Fruit fly (Drosophila melanogaster): ENCODE measurements around the gene CG12012.

Gene CG12012

dm6 chr3L:3386730-3387129, 10.2 kb downstream of the CG12012 start:
- TF ChIP-seq cic (GFP tag; optimal IDR thresholded peaks at IDR 0.05) (no peak), CG7045 (GFP tag; optimal IDR thresholded peaks at IDR 0.05) (no peak), CG12768 (GFP tag; optimal IDR thresholded peaks at IDR 0.05) (no peak), CG11617 (GFP tag; optimal IDR thresholded peaks at IDR 0.05) (no peak), CG7101 (tag; optimal IDR thresholded peaks at IDR 0.05) (no peak), bab1 (GFP tag; optimal IDR thresholded peaks at IDR 0.05) (no peak), Crg-1 (GFP tag; optimal IDR thresholded peaks at IDR 0.05) (no peak), pad (GFP tag; optimal IDR thresholded peaks at IDR 0.05) (no peak), kay (GFP tag; ENCODE audit: borderline replicate concordance) (no peak), Mnt (GFP tag; optimal IDR thresholded peaks at IDR 0.05) (no peak), tj (GFP tag; optimal IDR thresholded peaks at IDR 0.05) (no peak), CG33017 (tag; optimal IDR thresholded peaks at IDR 0.05) (no peak)

- TF ChIP-seq kay (GFP tag; ENCODE audit: borderline replicate concordance) = no peak
- no peak for TF ChIP-seq CG7045 (GFP tag; optimal IDR thresholded peaks at IDR 0.05)
- TF ChIP-seq Mnt (GFP tag; optimal IDR thresholded peaks at IDR 0.05) = no peak
- TF ChIP-seq CG14711 (tag; optimal IDR thresholded peaks at IDR 0.05) = no peak
- TF ChIP-seq bab1 (GFP tag; optimal IDR thresholded peaks at IDR 0.05) = no peak
- no peak for TF ChIP-seq pad (GFP tag; optimal IDR thresholded peaks at IDR 0.05)
- TF ChIP-seq cnc (optimal IDR thresholded peaks at IDR 0.05) = no peak
- no peak for TF ChIP-seq ovo (GFP tag; optimal IDR thresholded peaks at IDR 0.05)
- TF ChIP-seq Crg-1 (GFP tag; optimal IDR thresholded peaks at IDR 0.05) = no peak
- TF ChIP-seq CG1620 (GFP tag; optimal IDR thresholded peaks at IDR 0.05) = no peak
- no peak for TF ChIP-seq CG33017 (tag; optimal IDR thresholded peaks at IDR 0.05)
- TF ChIP-seq tj (GFP tag; optimal IDR thresholded peaks at IDR 0.05) = no peak
- TF ChIP-seq Hr96 (GFP tag; optimal IDR thresholded peaks at IDR 0.05) = no peak
Measured at dm6 chr3L:3387619-3388018, 11.1 kb downstream of the CG12012 start.

dm6 chr3L:3388708-3389665, 12.4 kb downstream of the CG12012 start:
- TF ChIP-seq ovo (GFP tag; optimal IDR thresholded peaks at IDR 0.05) = no peak
- no peak for TF ChIP-seq toe (GFP tag; optimal IDR thresholded peaks at IDR 0.05)
- no peak for TF ChIP-seq cnc (optimal IDR thresholded peaks at IDR 0.05)
- TF ChIP-seq Hr96 (GFP tag; optimal IDR thresholded peaks at IDR 0.05) = no peak
- no peak for TF ChIP-seq CG5204 (GFP tag; optimal IDR thresholded peaks at IDR 0.05)
- TF ChIP-seq cic (GFP tag; optimal IDR thresholded peaks at IDR 0.05) = no peak
- no peak for TF ChIP-seq CG11617 (GFP tag; optimal IDR thresholded peaks at IDR 0.05)
- TF ChIP-seq Crg-1 (GFP tag; optimal IDR thresholded peaks at IDR 0.05) = no peak
- no peak for TF ChIP-seq CG7045 (GFP tag; optimal IDR thresholded peaks at IDR 0.05)
- TF ChIP-seq tj (GFP tag; optimal IDR thresholded peaks at IDR 0.05) = no peak
- no peak for TF ChIP-seq CG7101 (tag; optimal IDR thresholded peaks at IDR 0.05)

- TF ChIP-seq Clk (GFP tag; optimal IDR thresholded peaks at IDR 0.05) (no peak), ovo (GFP tag; optimal IDR thresholded peaks at IDR 0.05) (no peak), cic (GFP tag; optimal IDR thresholded peaks at IDR 0.05) (no peak), Crg-1 (GFP tag; optimal IDR thresholded peaks at IDR 0.05) (no peak), bab1 (GFP tag; optimal IDR thresholded peaks at IDR 0.05) (no peak), CG14711 (tag; optimal IDR thresholded peaks at IDR 0.05) (no peak), CG33017 (tag; optimal IDR thresholded peaks at IDR 0.05) (no peak), CG7101 (tag; optimal IDR thresholded peaks at IDR 0.05) (no peak), Mnt (GFP tag; optimal IDR thresholded peaks at IDR 0.05) (no peak), pad (GFP tag; optimal IDR thresholded peaks at IDR 0.05) (no peak), CG5204 (GFP tag; optimal IDR thresholded peaks at IDR 0.05) (no peak), tj (GFP tag; optimal IDR thresholded peaks at IDR 0.05) (no peak), cnc (optimal IDR thresholded peaks at IDR 0.05) (no peak), Hr96 (GFP tag; optimal IDR thresholded peaks at IDR 0.05) (no peak)
Measured at dm6 chr3L:3389666-3390059, 13.1 kb downstream of the CG12012 start.

- TF ChIP-seq Clk (GFP tag; optimal IDR thresholded peaks at IDR 0.05) (no peak), kay (GFP tag; ENCODE audit: borderline replicate concordance) (no peak), cnc (optimal IDR thresholded peaks at IDR 0.05) (no peak), toe (GFP tag; optimal IDR thresholded peaks at IDR 0.05) (no peak), Crg-1 (GFP tag; optimal IDR thresholded peaks at IDR 0.05) (no peak), cic (GFP tag; optimal IDR thresholded peaks at IDR 0.05) (no peak), CG11617 (GFP tag; optimal IDR thresholded peaks at IDR 0.05) (no peak), CG7045 (GFP tag; optimal IDR thresholded peaks at IDR 0.05) (no peak), CG14711 (tag; optimal IDR thresholded peaks at IDR 0.05) (no peak), CG1620 (GFP tag; optimal IDR thresholded peaks at IDR 0.05) (no peak)
Measured at dm6 chr3L:3390525-3390924, 14.0 kb downstream of the CG12012 start.

- no peak for TF ChIP-seq CG7101 (tag; optimal IDR thresholded peaks at IDR 0.05)
- TF ChIP-seq CG11617 (GFP tag; optimal IDR thresholded peaks at IDR 0.05) = no peak
- no peak for TF ChIP-seq pad (GFP tag; optimal IDR thresholded peaks at IDR 0.05)
- TF ChIP-seq CG1620 (GFP tag; optimal IDR thresholded peaks at IDR 0.05) = no peak
- TF ChIP-seq CG12768 (GFP tag; optimal IDR thresholded peaks at IDR 0.05) = no peak
- no peak for TF ChIP-seq Hr96 (GFP tag; optimal IDR thresholded peaks at IDR 0.05)
- TF ChIP-seq ovo (GFP tag; optimal IDR thresholded peaks at IDR 0.05) = no peak
- TF ChIP-seq bab1 (GFP tag; optimal IDR thresholded peaks at IDR 0.05) = no peak
- no peak for TF ChIP-seq cic (GFP tag; optimal IDR thresholded peaks at IDR 0.05)
- TF ChIP-seq toe (GFP tag; optimal IDR thresholded peaks at IDR 0.05) = no peak
- no peak for TF ChIP-seq CG7045 (GFP tag; optimal IDR thresholded peaks at IDR 0.05)
- TF ChIP-seq CG5204 (GFP tag; optimal IDR thresholded peaks at IDR 0.05) = no peak
Measured at dm6 chr3L:3391871-3392270, 15.3 kb downstream of the CG12012 start.

All from whole organism, adult.